Worm (Caenorhabditis elegans) whole organism, L2 larva: Measurements from ENCODE around the gene F44E2.10.

ENCODE experiments used
- R02D3.7 ChIP-seq: fragments of 150-350 bp; optimal IDR thresholded peaks from 2 replicates; lab custom pipeline; 2014; ENCODE audit warnings: missing biosample characterization, missing genetic modification characterization
- alr-1 ChIP-seq: fragments of 150-350 bp; optimal IDR thresholded peaks from 2 replicates; lab custom pipeline; 2014; ENCODE audit warnings: missing biosample characterization, missing genetic modification characterization
- ama-1 ChIP-seq: fragments of 150-350 bp; optimal IDR thresholded peaks from 2 replicates; lab custom pipeline; 2018; ENCODE audit warnings: inconsistent platforms
- lin-11 ChIP-seq: fragments of 150-350 bp; sonication (generic microtip); optimal IDR thresholded peaks from 2 replicates; lab custom pipeline; 2014; ENCODE audit warnings: missing biosample characterization, missing genetic modification characterization, inconsistent platforms, mixed read lengths
- lin-13 ChIP-seq: fragments of 150-350 bp; optimal IDR thresholded peaks from 2 replicates; lab custom pipeline; 2014; ENCODE audit warnings: missing biosample characterization, missing genetic modification reagents, missing genetic modification characterization
- mab-5 ChIP-seq: fragments of 150-350 bp; optimal IDR thresholded peaks from 2 replicates; lab custom pipeline; 2014; ENCODE audit warnings: missing biosample characterization, missing genetic modification characterization
- mbf-1 ChIP-seq: sonication (generic microtip); optimal IDR thresholded peaks from 2 replicates; lab custom pipeline; 2017; ENCODE audit warnings: missing biosample characterization, missing genetic modification characterization
- nhr-10 ChIP-seq: sonication (generic microtip); optimal IDR thresholded peaks from 2 replicates; lab custom pipeline; 2017; ENCODE audit warnings: missing biosample characterization, missing genetic modification characterization
- nhr-11 ChIP-seq: fragments of 150-350 bp; optimal IDR thresholded peaks from 2 replicates; lab custom pipeline; 2014; ENCODE audit warnings: missing biosample characterization, missing genetic modification characterization
- nhr-25 ChIP-seq: fragments of 150-350 bp; sonication (generic microtip); optimal IDR thresholded peaks from 3 replicates; lab custom pipeline; 2014; ENCODE audit warnings: missing biosample characterization, missing genetic modification characterization
- sma-3 ChIP-seq: sonication (generic microtip); optimal IDR thresholded peaks from 2 replicates; lab custom pipeline; 2016; ENCODE audit warnings: missing genetic modification reagents, missing genetic modification characterization, missing compliant biosample characterization
- snpc-4 ChIP-seq: fragments of 150-350 bp; optimal IDR thresholded peaks from 2 replicates; lab custom pipeline; 2014; ENCODE audit warnings: missing biosample characterization, missing genetic modification characterization
- unc-39 ChIP-seq: fragments of 150-350 bp; optimal IDR thresholded peaks from 2 replicates; lab custom pipeline; 2014; ENCODE audit warnings: missing biosample characterization, missing genetic modification characterization
- unc-62 ChIP-seq: fragments of 150-350 bp; optimal IDR thresholded peaks from 2 replicates; lab custom pipeline; 2014; ENCODE audit warnings: missing biosample characterization, missing genetic modification reagents, missing genetic modification characterization

DNA sequence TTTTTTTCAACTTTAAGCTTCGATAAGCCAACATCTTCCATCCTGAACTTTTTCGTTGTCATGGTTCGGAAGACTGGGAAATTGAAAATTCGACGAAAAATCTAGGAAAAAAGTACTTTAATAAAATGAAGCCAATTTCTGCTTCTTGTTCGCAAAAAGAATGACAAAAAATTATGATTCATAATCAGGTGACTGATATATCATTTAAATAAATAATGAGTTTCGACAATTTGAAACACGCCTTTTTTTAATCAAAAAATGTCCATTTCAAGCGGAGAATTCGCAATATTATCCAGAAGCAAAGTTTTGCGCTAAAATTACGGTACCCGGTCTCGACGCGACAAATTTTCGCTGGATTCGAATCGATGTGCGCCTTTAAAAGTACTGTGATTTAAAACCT lies 14.2 kb upstream of the F44E2.10 start, which contains the start of gene F44E2.6:
- TF ChIP-seq ama-1 (lab: Kevin White, UChicago) (no peak), sma-3 (no peak), mab-5 (tag; lab: Kevin White, UChicago) (no peak), unc-62 (no peak), lin-11 (tag; lab: Kevin White, UChicago) (no peak), snpc-4 (tag; lab: Kevin White, UChicago) (no peak), nhr-11 (tag; lab: Kevin White, UChicago) (no peak), lin-13 (no peak), mbf-1 (tag; lab: Kevin White, UChicago) (no peak), nhr-10 (no peak), R02D3.7 (no peak), nhr-25 (no peak), alr-1 (tag; lab: Kevin White, UChicago) (no peak), unc-39 (no peak)
